Worm (Caenorhabditis elegans) whole organism, L4 larva: Measurements from ENCODE around the gene R74.7.

Experiments
- F10B5.3 ChIP-seq: sonication (generic microtip); optimal IDR thresholded peaks from 2 replicates; lab custom pipeline; 2016; ENCODE audit warnings: mild to moderate bottlenecking, missing genetic modification characterization, missing compliant biosample characterization
- F26F4.8 ChIP-seq: fragments of 200-800 bp; sonication (Bioruptor generic); conservative IDR thresholded peaks from 2 replicates; pipeline ENCODE4 v1.3.6; 2022; ENCODE audit warnings: missing genetic modification characterization, missing compliant biosample characterization
- F44E2.7 ChIP-seq: fragments of 200-800 bp; sonication (Bioruptor generic); IDR thresholded peaks from 2 replicates; pipeline ENCODE4 v2.1.2; 2022; ENCODE audit warnings: missing genetic modification characterization, missing compliant biosample characterization
- T20F7.1 ChIP-seq: fragments of 200-800 bp; sonication (Bioruptor generic); optimal IDR thresholded peaks from 2 replicates; lab custom pipeline; 2018; ENCODE audit warnings: mild to moderate bottlenecking, missing genetic modification characterization, missing compliant biosample characterization
- Y105C5A.15 ChIP-seq: fragments of 200-800 bp; sonication (Bioruptor generic); IDR thresholded peaks from 2 replicates; pipeline ENCODE4 v1.3.6; 2022; ENCODE audit warnings: missing genetic modification characterization, missing compliant biosample characterization
- Y5F2A.4 ChIP-seq: fragments of 200-800 bp; sonication (Bioruptor generic); optimal IDR thresholded peaks from 2 replicates; lab custom pipeline; 2018; ENCODE audit warnings: mild to moderate bottlenecking, missing genetic modification characterization, missing compliant biosample characterization
- ZK546.5 ChIP-seq, 2 experiments: sonication (generic microtip); optimal IDR thresholded peaks; 2 replicates each; lab custom pipeline; 2017; ENCODE audit warnings: missing biosample characterization in 2 of 2, missing genetic modification characterization in 2 of 2
- aly-2 ChIP-seq: sonication (generic microtip); optimal IDR thresholded peaks from 2 replicates; lab custom pipeline; 2018; ENCODE audit warnings: missing biosample characterization, missing genetic modification characterization
- ama-1 ChIP-seq: fragments of 150-350 bp; optimal IDR thresholded peaks from 2 replicates; lab custom pipeline; 2014; ENCODE audit warnings: inconsistent platforms, mixed read lengths
- arid-1 ChIP-seq: fragments of 200-800 bp; sonication (Bioruptor generic); conservative IDR thresholded peaks from 2 replicates; pipeline ENCODE4 v1.3.6; 2022; ENCODE audit warnings: missing genetic modification reagents, missing genetic modification characterization, missing compliant biosample characterization
- attf-4 ChIP-seq: sonication (generic microtip); optimal IDR thresholded peaks from 3 replicates; lab custom pipeline; 2017; ENCODE audit warnings: missing biosample characterization, missing genetic modification characterization
- ceh-20 ChIP-seq: fragments of 200-800 bp; sonication (Bioruptor generic); IDR thresholded peaks from 2 replicates; pipeline ENCODE4 v1.3.6; 2022; ENCODE audit warnings: missing genetic modification reagents, missing genetic modification characterization, missing compliant biosample characterization
- ceh-32 ChIP-seq: sonication (generic microtip); optimal IDR thresholded peaks from 2 replicates; lab custom pipeline; 2016; ENCODE audit warnings: mild to moderate bottlenecking, missing genetic modification characterization, missing compliant biosample characterization; ENCODE audit not compliant: poor library complexity
- ceh-44 ChIP-seq: fragments of 200-800 bp; sonication (Bioruptor generic); IDR thresholded peaks from 2 replicates; pipeline ENCODE4 v1.3.6; 2022; ENCODE audit warnings: missing genetic modification reagents, missing genetic modification characterization, missing compliant biosample characterization
- ces-1 ChIP-seq: fragments of 150-350 bp; sonication (generic microtip); optimal IDR thresholded peaks from 4 replicates; lab custom pipeline; 2014; ENCODE audit warnings: missing biosample characterization, missing genetic modification reagents, missing genetic modification characterization
- daf-12 ChIP-seq: fragments of 150-350 bp; optimal IDR thresholded peaks from 2 replicates; lab custom pipeline; 2014; ENCODE audit warnings: missing biosample characterization, missing genetic modification reagents, missing genetic modification characterization
- daf-16 ChIP-seq, 3 experiments: sonication (generic microtip); optimal IDR thresholded peaks; 2 replicates each; lab custom pipeline; 2016 to 2017; ENCODE audit warnings: missing genetic modification characterization in 3 of 3, missing genetic modification reagents in 3 of 3, mild to moderate bottlenecking in 2 of 3, missing compliant biosample characterization in 2 of 3, missing biosample characterization in 1 of 3, moderate library complexity in 1 of 3
- daf-19 ChIP-seq: fragments of 200-800 bp; sonication (Bioruptor generic); conservative IDR thresholded peaks from 2 replicates; pipeline ENCODE4 v1.3.6; 2022; ENCODE audit warnings: missing genetic modification characterization, missing compliant biosample characterization
- dmd-6 ChIP-seq: fragments of 200-800 bp; sonication (Bioruptor generic); IDR thresholded peaks from 2 replicates; pipeline ENCODE4 v1.3.6; 2022; ENCODE audit warnings: missing genetic modification reagents, missing genetic modification characterization, missing compliant biosample characterization
- dmd-8 ChIP-seq: fragments of 200-800 bp; sonication (Bioruptor generic); IDR thresholded peaks from 2 replicates; pipeline ENCODE4 v1.3.6; 2022; ENCODE audit warnings: missing genetic modification characterization, missing compliant biosample characterization
- egl-43 ChIP-seq: fragments of 200-800 bp; sonication (Bioruptor generic); IDR thresholded peaks from 2 replicates; pipeline ENCODE4 v1.3.6; 2022; ENCODE audit warnings: missing genetic modification reagents, missing genetic modification characterization, missing compliant biosample characterization
- lim-7 ChIP-seq: fragments of 200-800 bp; sonication (Bioruptor generic); IDR thresholded peaks from 2 replicates; pipeline ENCODE4 v1.3.6; 2022; ENCODE audit warnings: missing genetic modification characterization, missing compliant biosample characterization
- lin-1 ChIP-seq: fragments of 200-800 bp; sonication (Bioruptor generic); IDR thresholded peaks from 2 replicates; pipeline ENCODE4 v1.3.6; 2022; ENCODE audit warnings: missing genetic modification reagents, missing genetic modification characterization, missing compliant biosample characterization
- lin-15B ChIP-seq: fragments of 150-350 bp; sonication (generic microtip); optimal IDR thresholded peaks from 3 replicates; lab custom pipeline; 2014; ENCODE audit warnings: missing biosample characterization, missing genetic modification characterization
- lin-29 ChIP-seq: fragments of 200-800 bp; sonication (Bioruptor generic); IDR thresholded peaks from 2 replicates; pipeline ENCODE4 v1.3.6; 2022; ENCODE audit warnings: missing genetic modification reagents, missing genetic modification characterization, missing compliant biosample characterization
- lin-39 ChIP-seq: fragments of 150-350 bp; optimal IDR thresholded peaks from 2 replicates; lab custom pipeline; 2014; ENCODE audit warnings: missing biosample characterization, missing genetic modification reagents, missing genetic modification characterization
- mdt-29 ChIP-seq: fragments of 200-800 bp; sonication (Bioruptor generic); IDR thresholded peaks from 2 replicates; pipeline ENCODE4 v1.3.6; 2022; ENCODE audit warnings: missing genetic modification reagents, missing genetic modification characterization, missing compliant biosample characterization
- mep-1 ChIP-seq: fragments of 150-350 bp; sonication (generic microtip); optimal IDR thresholded peaks from 3 replicates; lab custom pipeline; 2014; ENCODE audit warnings: missing biosample characterization, missing genetic modification characterization
- mes-2 ChIP-seq: sonication (generic microtip); optimal IDR thresholded peaks from 2 replicates; lab custom pipeline; 2016; ENCODE audit warnings: missing genotype, mild to moderate bottlenecking, missing genetic modification characterization, missing compliant biosample characterization; ENCODE audit not compliant: poor library complexity, severe bottlenecking
- mxl-3 ChIP-seq: fragments of 200-800 bp; sonication (Bioruptor generic); optimal IDR thresholded peaks from 2 replicates; lab custom pipeline; 2018; ENCODE audit warnings: mild to moderate bottlenecking, missing genetic modification characterization, missing compliant biosample characterization
- nhr-11 ChIP-seq: fragments of 150-350 bp; optimal IDR thresholded peaks from 2 replicates; lab custom pipeline; 2014; ENCODE audit warnings: missing biosample characterization, missing genetic modification characterization
- nhr-111 ChIP-seq: fragments of 200-800 bp; sonication (Bioruptor generic); optimal IDR thresholded peaks from 2 replicates; lab custom pipeline; 2018; ENCODE audit warnings: mild to moderate bottlenecking, missing genetic modification characterization, missing compliant biosample characterization
- nhr-42 ChIP-seq: fragments of 200-800 bp; sonication (Bioruptor generic); IDR thresholded peaks from 2 replicates; pipeline ENCODE4 v1.3.6; 2022; ENCODE audit warnings: missing genetic modification characterization, missing compliant biosample characterization
- nhr-48 ChIP-seq: sonication (generic microtip); optimal IDR thresholded peaks from 2 replicates; lab custom pipeline; 2016; ENCODE audit warnings: mild to moderate bottlenecking, missing genetic modification characterization, missing compliant biosample characterization
- nhr-6 ChIP-seq: fragments of 150-350 bp; optimal IDR thresholded peaks from 2 replicates; lab custom pipeline; 2014; ENCODE audit warnings: missing biosample characterization, missing genetic modification characterization
- saeg-2 ChIP-seq: fragments of 200-800 bp; sonication (Bioruptor generic); IDR thresholded peaks from 2 replicates; pipeline ENCODE4 v1.3.6; 2022; ENCODE audit warnings: missing genetic modification reagents, missing genetic modification characterization, missing compliant biosample characterization
- snpc-1.2 ChIP-seq: fragments of 200-800 bp; sonication (Bioruptor generic); IDR thresholded peaks from 2 replicates; pipeline ENCODE4 v1.3.6; 2022; ENCODE audit warnings: missing genetic modification reagents, missing genetic modification characterization, missing compliant biosample characterization
- snpc-4 ChIP-seq: fragments of 150-350 bp; optimal IDR thresholded peaks from 2 replicates; lab custom pipeline; 2014; ENCODE audit warnings: missing biosample characterization, missing genetic modification characterization
- unc-130 ChIP-seq: sonication (generic microtip); optimal IDR thresholded peaks from 2 replicates; lab custom pipeline; 2016; ENCODE audit warnings: missing genetic modification reagents, missing genetic modification characterization, missing compliant biosample characterization
- unc-39 ChIP-seq: sonication (generic microtip); optimal IDR thresholded peaks from 2 replicates; lab custom pipeline; 2017; ENCODE audit warnings: missing biosample characterization, missing genetic modification characterization
- unc-62 ChIP-seq, 3 experiments: fragments of 150-350 bp in 1 of 3; sonication (generic microtip); optimal IDR thresholded peaks in 2 of 3; peaks in 1 of 3; 1 replicate in 1 of 3; 2 replicates in 2 of 3; lab custom pipeline; 2014 to 2017; ENCODE audit warnings: missing biosample characterization in 3 of 3, missing genetic modification characterization in 3 of 3, missing genetic modification reagents in 3 of 3, missing genotype in 1 of 3

The R74.7 gene

DNA sequence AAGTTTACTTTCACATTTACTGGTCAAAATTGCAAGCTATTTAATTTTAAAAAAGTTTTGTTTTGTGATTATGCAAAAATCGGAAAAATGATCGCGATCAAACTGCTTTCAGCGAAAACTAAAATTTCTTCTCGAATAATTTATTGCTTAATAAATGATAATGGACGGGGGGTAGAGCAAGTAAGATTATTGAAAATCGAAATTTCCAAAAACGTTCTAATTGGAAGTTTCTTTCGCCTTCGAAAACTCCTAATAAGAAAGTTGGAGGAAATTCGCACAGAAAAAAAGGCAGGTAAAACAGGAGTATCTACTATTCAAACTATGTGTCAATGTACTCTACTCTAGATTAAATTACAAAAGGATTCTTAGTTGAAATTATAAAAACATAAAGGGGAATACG is 32.0 kb upstream of the R74.7 start (continued):
- TF ChIP-seq lim-7 (GFP tag; lab: Robert Waterston, UW) (0 out of 2 replicates have a peak, but pooled peaks have one; percentile 6), mep-1 (no peak), nhr-6 (tag; lab: Kevin White, UChicago) (no peak), attf-4 (tag; lab: Kevin White, UChicago) (no peak), mes-2 (tag; lab: Kevin White, UChicago) (no peak), aly-2 (tag; lab: Kevin White, UChicago) (peak; percentile 84), lin-1 (GFP tag; lab: Robert Waterston, UW) (peak; percentile 39; the same call in 1 of the 2 replicates), ZK546.5 (tag; optimal IDR thresholded peaks at IDR 0.05; lab: Kevin White, UChicago) (no peak), lin-15B (no peak), Y5F2A.4 (GFP tag; lab: Kevin White, UChicago) (peak; percentile 18), lin-39 (no peak), ces-1 (GFP tag; lab: Kevin White, UChicago) (no peak), ceh-20 (GFP tag; lab: Robert Waterston, UW) (no peak), saeg-2 (GFP tag; lab: Robert Waterston, UW) (no peak), nhr-48 (tag; lab: Kevin White, UChicago) (no peak), nhr-42 (GFP tag; lab: Robert Waterston, UW) (no peak), mxl-3 (GFP tag; lab: Kevin White, UChicago) (no peak), nhr-11 (tag; lab: Kevin White, UChicago) (no peak), ceh-44 (GFP tag; lab: Robert Waterston, UW) (no peak), egl-43 (GFP tag; lab: Robert Waterston, UW) (peak; percentile 30; the same call in 1 of the 2 replicates), nhr-111 (GFP tag; lab: Kevin White, UChicago) (no peak), unc-39 (tag; lab: Kevin White, UChicago) (no peak), lin-29 (GFP tag; lab: Robert Waterston, UW) (no peak), mdt-29 (GFP tag; lab: Robert Waterston, UW) (no peak), arid-1 (peak; percentile 45; the same call in 1 of the 2 replicates), ama-1 (lab: Kevin White, UChicago) (no peak), dmd-8 (GFP tag; lab: Robert Waterston, UW) (no peak), unc-130 (GFP tag; lab: Kevin White, UChicago) (peak; percentile 45), F44E2.7 (GFP tag; lab: Robert Waterston, UW) (no peak), daf-12 (tag; lab: Kevin White, UChicago) (no peak), ceh-32 (tag; lab: Kevin White, UChicago) (no peak), Y105C5A.15 (0 out of 2 replicates have a peak, but pooled peaks have one; percentile 63), snpc-4 (no peak), unc-62 (GFP tag; optimal IDR thresholded peaks at IDR 0.05 in 1 of 2; lab: Kevin White, UChicago) (no peak), unc-62 (tag; optimal IDR thresholded peaks at IDR 0.05; lab: Kevin White, UChicago) (no peak), F26F4.8 (GFP tag; lab: Robert Waterston, UW) (no peak), daf-19 (GFP tag; lab: Robert Waterston, UW) (no peak), dmd-6 (GFP tag; lab: Robert Waterston, UW) (no peak), daf-16 (GFP tag; optimal IDR thresholded peaks at IDR 0.05; lab: Kevin White, UChicago) (peak in 1 of 2 experiments; percentile 36), daf-16 (tag; optimal IDR thresholded peaks at IDR 0.05; lab: Kevin White, UChicago) (no peak), F10B5.3 (tag; lab: Kevin White, UChicago) (no peak), snpc-1.2 (peak; percentile 66; the same call in 1 of the 2 replicates)

DNA sequence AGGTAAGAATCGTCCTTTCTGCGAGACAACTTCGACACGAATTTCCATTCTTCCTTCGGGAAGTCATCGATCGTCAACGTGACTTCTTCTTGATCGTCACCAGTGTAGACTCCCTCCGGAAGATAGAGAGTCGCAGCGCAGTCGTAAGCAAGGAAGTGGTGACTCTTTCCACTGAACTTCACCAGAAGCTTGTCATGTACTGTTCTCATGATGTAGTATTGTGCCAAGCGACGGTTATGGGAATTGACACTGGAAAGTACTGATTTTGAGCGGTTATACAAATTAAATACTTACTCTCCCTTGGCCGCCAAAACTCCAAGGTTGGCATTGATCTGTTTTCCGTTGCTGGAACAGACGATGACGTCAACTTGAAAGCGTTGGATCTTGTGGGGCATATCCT is 28.7 kb upstream of the R74.7 start:
- TF ChIP-seq nhr-48 (tag; lab: Kevin White, UChicago) (no peak), T20F7.1 (no peak), F44E2.7 (GFP tag; lab: Robert Waterston, UW) (0 out of 2 replicates have a peak, but pooled peaks have one; percentile 12)
- TF ChIP-seq, all 104 proteins: peak for 1
